Fruit fly (Drosophila melanogaster): ENCODE data around the gene CG34169.

The CG34169 gene

DNA sequence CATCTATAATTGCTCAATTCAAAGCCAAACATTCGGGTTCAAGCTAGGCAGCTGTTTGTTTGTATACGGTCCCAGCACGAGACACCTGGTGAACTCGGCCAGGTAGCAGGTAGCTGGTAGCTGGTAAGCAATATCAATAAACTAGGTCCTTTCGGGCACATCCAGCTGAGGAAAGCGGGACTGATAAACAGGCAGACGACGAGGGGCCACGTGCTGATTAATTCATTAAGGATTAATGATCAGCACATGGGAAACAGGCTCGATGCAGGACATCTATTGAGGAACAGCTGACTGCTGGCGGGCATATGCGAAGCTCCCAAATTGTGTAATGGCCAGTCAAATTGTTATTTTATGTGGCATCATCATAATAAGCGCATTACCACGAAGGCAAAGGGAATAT lies 48.9 kb downstream of the CG34169 start:
- TF ChIP-seq tll (GFP tag; optimal IDR thresholded peaks at IDR 0.05) (peak in 1 of 2 experiments; percentile 75), CG17612 (GFP tag; IDR thresholded peaks at IDR 0.05) (no peak), abd-A (tag; optimal IDR thresholded peaks at IDR 0.05) (peak; percentile 23), Hr51 (GFP tag; optimal IDR thresholded peaks at IDR 0.05) (no peak), twi (tag; optimal IDR thresholded peaks at IDR 0.05) (peak; percentile 63), ac (GFP tag; optimal IDR thresholded peaks at IDR 0.05) (peak; percentile 93), HLHmδ (GFP tag; optimal IDR thresholded peaks at IDR 0.05) (peak; percentile 2), CG31388 (GFP tag; optimal IDR thresholded peaks at IDR 0.05) (no peak), zen (tag; optimal IDR thresholded peaks at IDR 0.05) (peak; percentile 94), CG2199 (GFP tag; IDR thresholded peaks at IDR 0.05) (peak; percentile 87; the same call in 2 of the 3 replicates), cad (GFP tag; optimal IDR thresholded peaks at IDR 0.05) (peak; percentile 37), sens (GFP tag) (peak; percentile 65), da (GFP tag; optimal IDR thresholded peaks at IDR 0.05) (peak; percentile 5)

DNA sequence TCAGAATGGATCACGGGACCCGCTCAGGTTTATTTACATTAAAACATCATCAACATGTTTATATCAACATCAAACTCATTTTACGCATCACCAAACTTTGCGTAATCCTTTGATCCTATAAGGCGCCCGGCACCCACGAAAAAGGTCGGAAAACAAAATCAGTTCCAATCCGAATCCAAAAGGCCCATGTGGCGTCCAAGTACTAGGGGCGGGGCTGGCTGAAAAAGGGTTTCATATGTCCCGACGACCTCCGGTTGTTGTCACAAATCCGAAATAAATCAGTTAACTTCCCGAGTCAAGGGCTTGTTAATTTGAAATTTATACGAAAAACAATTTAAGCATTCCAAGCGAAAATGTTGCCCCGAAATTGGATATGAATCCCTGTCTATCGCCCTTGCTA lies 50.2 kb downstream of the CG34169 start:
- TF ChIP-seq CG1233 (GFP tag; optimal IDR thresholded peaks at IDR 0.05), result no peak
- peak; percentile 61 for TF ChIP-seq sens (GFP tag)
- no peak for TF ChIP-seq tna (GFP tag; IDR thresholded peaks at IDR 0.05; ENCODE audit: partially characterized antibody)
- no peak for TF ChIP-seq CG4854 (GFP tag; optimal IDR thresholded peaks at IDR 0.05)
- peak; percentile 61 for TF ChIP-seq CG13894 (tag; optimal IDR thresholded peaks at IDR 0.05)
- TF ChIP-seq hbn (GFP tag; IDR thresholded peaks at IDR 0.05; ENCODE audit: partially characterized antibody), result no peak
